Fruit fly (Drosophila melanogaster) whole organism, larva: Measurements from ENCODE around the gene Npc2h.

ENCODE experiments used
- noc ChIP-seq: fragments of 200-800 bp; sonication (Bioruptor generic); optimal IDR thresholded peaks from 3 replicates; lab custom pipeline; 2019; ENCODE audit warnings: missing biosample characterization, mild to moderate bottlenecking, missing genetic modification characterization, moderate library complexity

The Npc2h gene

dm6 chr3R:30725787-30726186, 20.3 kb downstream of the Npc2h start, which contains the start of gene eIF4H2:
eIF4H2 (plus strand) TSS chr3R:30726087.
- no peak for TF ChIP-seq noc (tag; lab: Kevin White, UChicago)

DNA sequence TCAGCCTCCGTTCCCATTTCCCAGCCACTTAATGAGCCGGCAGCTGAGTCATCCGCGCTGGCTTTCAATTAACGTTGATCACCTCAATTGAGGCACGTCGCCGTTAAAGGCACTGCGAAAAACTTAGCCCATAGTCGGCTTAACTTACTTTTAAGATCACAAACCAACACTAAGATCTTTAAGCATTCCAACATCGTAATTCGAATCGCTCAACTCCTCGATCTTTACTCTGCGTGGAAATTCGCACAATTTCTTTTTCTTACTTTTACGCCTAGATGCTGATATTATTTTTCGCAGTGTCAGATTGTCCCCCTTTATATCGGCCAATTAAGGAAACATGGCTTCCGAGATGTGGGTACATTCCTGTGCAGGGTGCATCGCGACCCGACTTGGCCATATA, 23.7 kb downstream of the Npc2h start:
- no peak for TF ChIP-seq noc (tag; lab: Kevin White, UChicago)

DNA sequence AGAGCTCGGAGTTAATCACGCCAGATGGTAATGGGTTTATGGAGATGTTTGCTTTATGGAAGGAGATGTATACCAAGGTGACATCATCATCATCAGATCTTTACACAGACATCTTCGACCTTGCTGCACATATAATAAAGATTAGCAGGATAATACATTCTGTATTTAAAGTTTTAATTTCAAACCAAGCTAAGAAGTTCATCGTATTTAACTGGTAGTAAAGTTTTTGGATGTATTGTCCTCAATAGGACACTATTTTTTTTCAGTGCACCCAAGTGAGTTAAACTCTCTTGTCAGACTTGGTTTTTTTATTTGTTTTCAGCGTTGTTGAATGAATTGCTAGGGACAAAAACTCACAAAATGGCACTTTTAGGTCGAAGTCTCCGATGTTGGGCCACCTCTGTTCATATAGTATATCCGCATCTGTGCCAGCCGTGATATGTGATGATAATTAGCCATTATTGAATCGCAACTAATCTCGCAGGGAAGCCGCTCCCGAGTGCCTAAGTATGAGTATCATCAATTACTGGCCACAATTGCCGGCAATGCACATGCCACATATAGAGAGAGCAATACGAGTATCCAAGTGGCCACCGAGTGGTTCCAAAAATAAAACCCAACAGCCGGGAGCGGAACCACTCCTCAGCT, 24.8 kb downstream of the Npc2h start:
- TF ChIP-seq noc (tag; lab: Kevin White, UChicago) = no peak

- TF ChIP-seq noc (tag; lab: Kevin White, UChicago) = no peak
Measured at dm6 chr3R:30718442-30718841, 27.6 kb downstream of the Npc2h start.

DNA sequence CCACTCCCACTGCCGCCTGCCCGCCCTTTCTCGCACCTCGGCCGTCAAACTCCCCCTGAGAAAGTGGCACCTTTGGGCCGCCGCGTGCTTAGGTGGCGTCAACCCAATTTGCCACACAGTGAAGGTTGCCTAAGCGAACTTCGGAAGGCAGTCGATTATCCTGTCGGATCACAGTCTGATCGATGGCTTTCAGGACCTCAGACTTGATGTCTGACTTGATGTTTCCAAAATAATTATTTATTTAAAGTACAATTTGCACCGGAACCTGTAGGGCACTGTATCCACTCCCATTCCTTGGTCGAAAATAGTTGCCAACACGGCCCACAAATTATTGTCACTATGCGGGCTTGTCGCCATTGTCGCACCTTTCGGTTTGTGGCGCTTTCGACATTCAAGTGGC, 31.7 kb downstream of the Npc2h start:
- no peak for TF ChIP-seq noc (tag; lab: Kevin White, UChicago)

dm6 chr3R:30710442-30710841, 35.6 kb downstream of the Npc2h start:
- TF ChIP-seq noc (tag; lab: Kevin White, UChicago) = no peak

DNA sequence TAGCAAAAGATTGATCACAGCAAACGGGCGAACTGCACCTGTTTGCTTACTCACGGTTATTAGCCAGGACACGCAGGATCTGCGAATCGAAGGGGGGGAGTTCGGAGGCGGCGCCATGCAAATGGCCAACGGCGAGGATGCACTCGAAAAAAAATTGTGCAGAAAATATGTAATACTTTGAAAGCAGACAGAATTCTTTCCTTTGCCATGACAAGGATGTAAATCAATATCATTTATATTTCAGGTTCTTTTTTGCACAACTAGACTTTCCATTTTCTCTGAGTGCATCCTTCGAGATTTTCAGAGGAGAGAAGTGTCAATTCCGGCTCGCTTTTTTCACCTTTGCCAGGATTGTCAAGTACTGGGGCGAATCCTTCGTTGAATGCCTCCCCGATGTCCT, 36.8 kb downstream of the Npc2h start:
- no peak for TF ChIP-seq noc (tag; lab: Kevin White, UChicago)

- TF ChIP-seq noc (tag; lab: Kevin White, UChicago) = no peak
Measured at dm6 chr3R:30706021-30706420, 40.1 kb downstream of the Npc2h start, which contains the start of gene CG31010. CG31010 (minus strand) TSS chr3R:30706121.

- no peak for TF ChIP-seq noc (tag; lab: Kevin White, UChicago)
Measured at dm6 chr3R:30699165-30699564, 46.9 kb downstream of the Npc2h start.

DNA sequence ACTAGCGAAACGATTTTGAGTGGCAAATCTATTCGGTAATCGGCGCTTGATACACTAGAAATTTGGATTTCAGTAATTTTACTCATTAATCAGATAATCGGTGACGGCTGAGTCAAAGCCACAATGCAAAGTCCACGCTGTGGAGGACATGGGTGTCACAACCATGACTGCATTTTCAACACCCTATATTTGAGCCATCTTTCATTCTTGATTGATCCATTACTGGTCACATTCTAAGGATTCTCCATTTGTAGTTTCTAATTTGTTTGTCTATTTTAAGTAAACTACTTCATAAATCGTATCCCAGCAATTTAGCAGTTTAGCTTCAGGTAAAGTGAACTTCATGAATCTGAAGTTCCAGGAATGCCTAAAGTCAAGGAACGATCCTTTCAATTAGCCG, 49.1 kb downstream of the Npc2h start, which contains the start of gene Pka-C2:
TSS of gene Pka-C2 (minus strand) at position 101 of the 400 bp plus-strand sequence.
- TF ChIP-seq noc (tag; lab: Kevin White, UChicago) = no peak
